Worm (Caenorhabditis elegans): ENCODE data around the gene hpo-30.

- TF ChIP-seq hmg-1.2 (GFP tag; IDR thresholded peaks at IDR 0.05) (no peak), Y53F4B.3 (GFP tag; IDR thresholded peaks at IDR 0.05) (no peak), B0035.1 (tag; optimal IDR thresholded peaks at IDR 0.05) (no peak), F57C9.4 (tag; optimal IDR thresholded peaks at IDR 0.05) (no peak), ama-1 (optimal IDR thresholded peaks at IDR 0.05) (no peak), ama-1 (GFP tag; optimal IDR thresholded peaks at IDR 0.05) (no peak), ceh-79 (tag; optimal IDR thresholded peaks at IDR 0.05) (no peak), snpc-4 (GFP tag; optimal IDR thresholded peaks at IDR 0.05) (no peak), snpc-4 (tag; optimal IDR thresholded peaks at IDR 0.05) (no peak), pha-4 (tag; optimal IDR thresholded peaks at IDR 0.05) (no peak), tlf-1 (GFP tag; optimal IDR thresholded peaks at IDR 0.05) (no peak), sdz-38 (tag; optimal IDR thresholded peaks at IDR 0.05) (no peak), rec-8 (tag; optimal IDR thresholded peaks at IDR 0.05) (no peak)
These were observed 16.5 kb upstream of the hpo-30 start for ce11 chrV:12326638-12327037.
